Fruit fly (Drosophila melanogaster): ENCODE measurements around the gene CG17744.

DNA sequence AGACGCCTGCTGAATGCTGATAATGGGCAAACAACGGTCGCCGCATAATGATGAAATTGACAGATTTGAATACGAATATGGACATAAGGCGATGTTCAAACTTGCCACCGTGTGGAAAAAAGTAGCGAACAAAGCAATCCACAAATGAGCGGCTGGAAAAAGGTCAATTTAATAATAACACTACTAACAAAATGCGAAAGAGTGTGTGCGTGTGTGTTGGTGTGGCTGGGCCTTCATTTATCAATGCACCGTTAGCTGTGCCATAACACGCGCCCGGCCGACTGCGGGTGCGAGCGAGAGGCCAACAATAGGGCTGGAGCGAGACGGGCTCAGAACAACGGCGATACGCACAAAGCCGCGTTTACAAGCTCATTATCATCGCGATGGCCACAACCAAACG is 50.7 kb downstream of the CG17744 start:
- TF ChIP-seq CG6854 (GFP tag; optimal IDR thresholded peaks at IDR 0.05) (no peak), dac (GFP tag; optimal IDR thresholded peaks at IDR 0.05) (no peak), OdsH (GFP tag; optimal IDR thresholded peaks at IDR 0.05) (no peak), CG10631 (GFP tag; optimal IDR thresholded peaks at IDR 0.05) (no peak)

All from whole organism, prepupa.